Worm (Caenorhabditis elegans): ENCODE data around the gene K07D4.2.

Gene K07D4.2

DNA sequence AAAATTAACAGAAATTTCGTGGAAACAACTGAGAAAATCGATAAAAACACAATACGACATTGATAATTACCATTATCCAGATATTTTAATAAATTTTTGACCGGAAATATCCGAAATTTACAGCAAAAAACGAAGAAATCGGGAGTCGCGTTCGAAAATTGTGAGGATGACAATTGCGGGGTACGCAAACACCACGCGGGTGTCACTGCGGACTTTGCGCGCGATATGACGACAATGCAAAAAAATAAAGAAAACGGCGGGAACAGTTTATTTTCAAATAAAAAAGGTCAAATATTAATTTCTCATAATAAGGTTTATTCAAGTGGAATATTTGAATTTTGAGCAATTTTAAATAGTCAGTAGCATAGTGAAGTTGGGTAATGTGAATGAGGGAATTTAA lies 947 bp downstream of the K07D4.2 start, which contains the start of gene rpn-11:
Gene rpn-11 (minus strand): TSS at position 198 of the 400 bp plus-strand sequence.
- TF ChIP-seq aly-1 (tag; optimal IDR thresholded peaks at IDR 0.05): no peak
- no peak for TF ChIP-seq hnd-1 (tag; optimal IDR thresholded peaks at IDR 0.05)
- peak; percentile 30 for TF ChIP-seq F13C5.2 (tag; optimal IDR thresholded peaks at IDR 0.05)

DNA sequence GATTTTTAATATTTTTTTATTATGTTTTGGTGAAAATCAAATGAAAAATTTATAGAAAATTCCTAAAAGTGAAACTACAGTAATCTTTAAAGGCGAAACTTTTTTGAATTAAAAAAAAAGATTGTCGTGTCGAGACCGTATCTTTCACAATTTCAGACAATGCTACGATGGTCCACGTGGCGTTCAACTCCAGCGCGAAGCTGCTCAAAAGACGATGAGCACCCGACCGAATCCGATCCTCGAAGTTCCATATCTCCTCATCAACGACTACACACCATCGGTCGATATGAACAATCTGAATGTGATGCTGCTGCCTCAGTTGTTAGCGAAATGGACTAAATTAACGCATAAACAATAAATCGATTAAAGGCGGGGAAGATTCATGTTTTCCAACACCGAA lies 2.6 kb downstream of the K07D4.2 start:
- TF ChIP-seq aly-1 (tag; optimal IDR thresholded peaks at IDR 0.05) (no peak), hmbx-1 (tag; optimal IDR thresholded peaks at IDR 0.05) (no peak), B0310.2 (tag; optimal IDR thresholded peaks at IDR 0.05) (no peak), pes-1 (GFP tag; IDR thresholded peaks at IDR 0.05) (no peak), tbx-11 (GFP tag; IDR thresholded peaks at IDR 0.05) (no peak), F13C5.2 (tag; optimal IDR thresholded peaks at IDR 0.05) (no peak), tbx-37 (GFP tag; conservative IDR thresholded peaks at IDR 0.05) (no peak), sea-1 (GFP tag; conservative IDR thresholded peaks at IDR 0.05) (no peak), tra-4 (tag; optimal IDR thresholded peaks at IDR 0.05) (no peak), scrt-1 (GFP tag; IDR thresholded peaks at IDR 0.05) (no peak), ama-1 (optimal IDR thresholded peaks at IDR 0.05) (no peak), flt-1 (GFP tag; IDR thresholded peaks at IDR 0.05) (no peak), hnd-1 (tag; optimal IDR thresholded peaks at IDR 0.05) (no peak), ceh-36 (tag; optimal IDR thresholded peaks at IDR 0.05) (no peak), ceh-13 (GFP tag; optimal IDR thresholded peaks at IDR 0.05) (no peak), hmg-4 (GFP tag; optimal IDR thresholded peaks at IDR 0.05) (no peak)

ce11 chrII:4040066-4040465 lies 5.2 kb downstream of the K07D4.2 start:
- TF ChIP-seq flt-1 (GFP tag; IDR thresholded peaks at IDR 0.05) (no peak), tbx-37 (GFP tag; conservative IDR thresholded peaks at IDR 0.05) (no peak), hmbx-1 (tag; optimal IDR thresholded peaks at IDR 0.05) (no peak), F13C5.2 (tag; optimal IDR thresholded peaks at IDR 0.05) (no peak), pes-1 (GFP tag; IDR thresholded peaks at IDR 0.05) (no peak), ceh-36 (tag; optimal IDR thresholded peaks at IDR 0.05) (no peak), ceh-13 (GFP tag; optimal IDR thresholded peaks at IDR 0.05) (no peak), tbx-11 (GFP tag; IDR thresholded peaks at IDR 0.05) (no peak), hmg-4 (GFP tag; optimal IDR thresholded peaks at IDR 0.05) (no peak), aly-1 (tag; optimal IDR thresholded peaks at IDR 0.05) (no peak), ama-1 (optimal IDR thresholded peaks at IDR 0.05) (no peak)

DNA sequence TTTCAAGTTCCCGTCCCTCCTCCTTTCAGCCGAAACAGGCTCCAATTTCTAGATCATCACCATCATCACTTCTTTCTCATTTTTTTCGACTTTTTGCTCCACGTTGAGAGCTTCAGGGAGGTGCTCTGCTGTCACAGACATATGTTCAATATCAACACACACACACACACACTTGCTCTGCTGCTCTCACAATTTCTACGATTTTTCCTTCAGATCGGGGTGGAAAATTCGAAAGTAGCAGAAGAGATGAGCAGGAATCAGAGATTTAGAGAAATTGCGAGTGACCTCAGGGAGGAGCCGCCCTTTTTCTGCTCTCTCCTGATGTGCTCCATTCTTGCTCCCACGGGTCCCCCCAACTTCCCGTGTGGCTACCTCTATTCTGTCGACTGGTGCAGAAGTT lies 6.8 kb downstream of the K07D4.2 start, which contains the start of gene pqn-48:
Gene pqn-48 (plus strand): TSS at position 344 of the 400 bp plus-strand sequence.
- TF ChIP-seq hnd-1 (tag; optimal IDR thresholded peaks at IDR 0.05): no peak
- no peak for TF ChIP-seq ets-7 (tag; optimal IDR thresholded peaks at IDR 0.05)
- no peak for TF ChIP-seq ceh-13 (GFP tag; optimal IDR thresholded peaks at IDR 0.05)
- TF ChIP-seq pes-1 (GFP tag; IDR thresholded peaks at IDR 0.05): no peak
- no peak for TF ChIP-seq B0310.2 (tag; optimal IDR thresholded peaks at IDR 0.05)

ce11 chrII:4032293-4032692 lies 13.0 kb downstream of the K07D4.2 start, which contains the start of gene K07D4.4:
Gene K07D4.4 (minus strand): TSS chrII:4032393.
- TF ChIP-seq scrt-1 (GFP tag; IDR thresholded peaks at IDR 0.05) (no peak), tbx-37 (GFP tag; conservative IDR thresholded peaks at IDR 0.05) (no peak), B0310.2 (tag; optimal IDR thresholded peaks at IDR 0.05) (no peak), aly-1 (tag; optimal IDR thresholded peaks at IDR 0.05) (no peak), ama-1 (optimal IDR thresholded peaks at IDR 0.05) (no peak), tra-4 (tag; optimal IDR thresholded peaks at IDR 0.05) (no peak), F13C5.2 (tag; optimal IDR thresholded peaks at IDR 0.05) (no peak), ets-7 (tag; optimal IDR thresholded peaks at IDR 0.05) (no peak), ceh-36 (tag; optimal IDR thresholded peaks at IDR 0.05) (no peak)

- TF ChIP-seq ceh-13 (GFP tag; optimal IDR thresholded peaks at IDR 0.05) (no peak), ama-1 (optimal IDR thresholded peaks at IDR 0.05) (no peak), ceh-36 (tag; optimal IDR thresholded peaks at IDR 0.05) (no peak), tra-4 (tag; optimal IDR thresholded peaks at IDR 0.05) (no peak), ets-7 (tag; optimal IDR thresholded peaks at IDR 0.05) (no peak), B0310.2 (tag; optimal IDR thresholded peaks at IDR 0.05) (no peak), hmg-4 (GFP tag; optimal IDR thresholded peaks at IDR 0.05) (no peak), scrt-1 (GFP tag; IDR thresholded peaks at IDR 0.05) (no peak), aly-1 (tag; optimal IDR thresholded peaks at IDR 0.05) (no peak), sea-1 (GFP tag; conservative IDR thresholded peaks at IDR 0.05) (no peak), pes-1 (GFP tag; IDR thresholded peaks at IDR 0.05) (no peak), flt-1 (GFP tag; IDR thresholded peaks at IDR 0.05) (no peak), F13C5.2 (tag; optimal IDR thresholded peaks at IDR 0.05) (no peak), hnd-1 (tag; optimal IDR thresholded peaks at IDR 0.05) (no peak), tbx-37 (GFP tag; conservative IDR thresholded peaks at IDR 0.05) (no peak), tbx-11 (GFP tag; IDR thresholded peaks at IDR 0.05) (no peak), hmbx-1 (tag; optimal IDR thresholded peaks at IDR 0.05) (no peak)
These were observed 17.0 kb downstream of the K07D4.2 start, which contains the start of gene K07D4.9 for ce11 chrII:4028276-4028675. Gene K07D4.9 (plus strand): TSS chrII:4028576.

DNA sequence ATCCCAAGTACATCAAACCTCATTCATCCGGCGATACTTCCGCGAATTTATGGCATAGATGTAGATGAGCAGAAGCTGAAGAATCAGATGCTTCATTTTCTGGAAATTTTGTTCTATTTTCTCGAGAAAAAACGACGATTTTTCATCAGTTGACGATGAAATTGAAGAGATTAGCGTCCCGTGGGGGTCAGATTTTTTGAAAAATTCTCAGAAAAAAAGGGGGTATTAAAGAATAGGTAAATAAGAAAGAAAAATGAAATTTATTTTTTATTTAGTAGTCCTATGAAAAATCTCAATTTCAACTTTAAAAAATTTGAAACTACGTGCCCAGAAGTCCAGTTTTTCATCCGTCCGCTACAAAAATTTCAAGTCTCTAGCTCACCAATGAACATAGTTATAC lies 19.8 kb downstream of the K07D4.2 start, which contains the start of gene K07D4.5:
Gene K07D4.5 (minus strand): TSS at position 101 of the 400 bp plus-strand sequence.
- no peak for TF ChIP-seq tbx-11 (GFP tag; IDR thresholded peaks at IDR 0.05)
- TF ChIP-seq ets-7 (tag; optimal IDR thresholded peaks at IDR 0.05): no peak
- no peak for TF ChIP-seq flt-1 (GFP tag; IDR thresholded peaks at IDR 0.05)
- TF ChIP-seq hmbx-1 (tag; optimal IDR thresholded peaks at IDR 0.05): no peak
- TF ChIP-seq ama-1 (optimal IDR thresholded peaks at IDR 0.05): no peak
- no peak for TF ChIP-seq scrt-1 (GFP tag; IDR thresholded peaks at IDR 0.05)
- TF ChIP-seq tbx-37 (GFP tag; conservative IDR thresholded peaks at IDR 0.05): no peak
- TF ChIP-seq B0310.2 (tag; optimal IDR thresholded peaks at IDR 0.05): no peak
- TF ChIP-seq pes-1 (GFP tag; IDR thresholded peaks at IDR 0.05): no peak
- TF ChIP-seq sea-1 (GFP tag; conservative IDR thresholded peaks at IDR 0.05): no peak
- TF ChIP-seq hmg-4 (GFP tag; optimal IDR thresholded peaks at IDR 0.05): no peak

ce11 chrII:4018617-4019016 lies 26.7 kb downstream of the K07D4.2 start, which contains the start of gene K07D4.6:
Gene K07D4.6 (minus strand): TSS chrII:4018717.
- TF ChIP-seq ceh-13 (GFP tag; optimal IDR thresholded peaks at IDR 0.05) (no peak), hmbx-1 (tag; optimal IDR thresholded peaks at IDR 0.05) (no peak), flt-1 (GFP tag; IDR thresholded peaks at IDR 0.05) (no peak), aly-1 (tag; optimal IDR thresholded peaks at IDR 0.05) (no peak), tbx-37 (GFP tag; conservative IDR thresholded peaks at IDR 0.05) (no peak), ama-1 (optimal IDR thresholded peaks at IDR 0.05) (no peak), ets-7 (tag; optimal IDR thresholded peaks at IDR 0.05) (no peak), tbx-11 (GFP tag; IDR thresholded peaks at IDR 0.05) (no peak), hnd-1 (tag; optimal IDR thresholded peaks at IDR 0.05) (no peak), sea-1 (GFP tag; conservative IDR thresholded peaks at IDR 0.05) (no peak), tra-4 (tag; optimal IDR thresholded peaks at IDR 0.05) (no peak), scrt-1 (GFP tag; IDR thresholded peaks at IDR 0.05) (no peak)
